Worm (Caenorhabditis elegans): ENCODE results near the gene srbc-68.

The srbc-68 gene

ce11 chrV:3535260-3535659, 11.2 kb downstream of the srbc-68 start, which contains the start of gene nhr-221:
TSS of gene nhr-221 (minus strand) at chrV:3535360.
- TF ChIP-seq Y79H2A.3 (GFP tag; conservative IDR thresholded peaks at IDR 0.05), result no peak
- TF ChIP-seq lin-54 (GFP tag; optimal IDR thresholded peaks at IDR 0.05), result no peak
- TF ChIP-seq mel-28 (tag; optimal IDR thresholded peaks at IDR 0.05; ENCODE audit: borderline replicate concordance), result no peak
- TF ChIP-seq mxl-1 (tag; optimal IDR thresholded peaks at IDR 0.05), result no peak
- no peak for TF ChIP-seq ceh-40 (GFP tag; IDR thresholded peaks at IDR 0.05)
- no peak for TF ChIP-seq Y56A3A.18 (GFP tag; IDR thresholded peaks at IDR 0.05)
- no peak for TF ChIP-seq ztf-6 (GFP tag; IDR thresholded peaks at IDR 0.05)
- TF ChIP-seq B0261.1 (tag; optimal IDR thresholded peaks at IDR 0.05), result no peak
- no peak for TF ChIP-seq snpc-3.4 (tag; optimal IDR thresholded peaks at IDR 0.05)
- TF ChIP-seq D2030.7 (GFP tag; IDR thresholded peaks at IDR 0.05), result no peak
- no peak for TF ChIP-seq C06A6.2 (GFP tag; conservative IDR thresholded peaks at IDR 0.05)
- TF ChIP-seq B0035.1 (tag; optimal IDR thresholded peaks at IDR 0.05), result no peak
- TF ChIP-seq lsl-1 (GFP tag; optimal IDR thresholded peaks at IDR 0.05), result no peak
- TF ChIP-seq dox-1 (GFP tag; IDR thresholded peaks at IDR 0.05), result no peak
- TF ChIP-seq bed-1 (GFP tag; IDR thresholded peaks at IDR 0.05), result no peak
- no peak for TF ChIP-seq bed-2 (GFP tag; IDR thresholded peaks at IDR 0.05)
- TF ChIP-seq ets-4 (GFP tag; optimal IDR thresholded peaks at IDR 0.05), result no peak
- TF ChIP-seq hsf-1 (GFP tag; IDR thresholded peaks at IDR 0.05), result no peak

DNA sequence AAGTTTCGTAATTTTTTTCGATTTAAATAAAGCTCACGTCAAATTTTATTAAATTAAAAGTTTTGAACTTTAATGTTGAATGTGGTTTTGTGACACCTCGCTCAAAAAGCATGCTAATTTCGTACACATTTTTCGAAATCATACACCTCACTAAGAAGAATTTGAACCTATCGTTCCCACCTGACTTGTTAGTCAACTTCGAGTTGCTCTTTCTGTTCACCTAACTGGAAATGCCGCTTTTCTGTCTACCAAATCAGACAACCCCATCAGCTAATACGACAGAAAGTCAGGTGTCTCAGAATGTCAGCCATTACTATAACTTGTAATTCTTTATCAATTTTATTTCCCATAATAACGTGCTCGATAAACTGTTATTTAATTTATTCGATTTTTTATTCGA, 16.0 kb downstream of the srbc-68 start, which contains the start of gene srbc-66:
Gene srbc-66 (plus strand): TSS at position 301 of the 400 bp plus-strand sequence.
- TF ChIP-seq C17E4.6 (GFP tag; IDR thresholded peaks at IDR 0.05) (no peak), F57C9.4 (tag; optimal IDR thresholded peaks at IDR 0.05) (no peak), sea-2 (GFP tag; IDR thresholded peaks at IDR 0.05) (no peak), hrde-1 (tag; optimal IDR thresholded peaks at IDR 0.05; ENCODE audit: borderline replicate concordance) (no peak), die-1 (tag; optimal IDR thresholded peaks at IDR 0.05) (no peak), B0035.1 (tag; optimal IDR thresholded peaks at IDR 0.05) (no peak), attf-3 (GFP tag; conservative IDR thresholded peaks at IDR 0.05) (no peak), nhr-120 (GFP tag; IDR thresholded peaks at IDR 0.05) (no peak), chd-7 (tag; optimal IDR thresholded peaks at IDR 0.05) (no peak), xnd-1 (tag; optimal IDR thresholded peaks at IDR 0.05) (no peak), somi-1 (GFP tag; optimal IDR thresholded peaks at IDR 0.05) (no peak)

DNA sequence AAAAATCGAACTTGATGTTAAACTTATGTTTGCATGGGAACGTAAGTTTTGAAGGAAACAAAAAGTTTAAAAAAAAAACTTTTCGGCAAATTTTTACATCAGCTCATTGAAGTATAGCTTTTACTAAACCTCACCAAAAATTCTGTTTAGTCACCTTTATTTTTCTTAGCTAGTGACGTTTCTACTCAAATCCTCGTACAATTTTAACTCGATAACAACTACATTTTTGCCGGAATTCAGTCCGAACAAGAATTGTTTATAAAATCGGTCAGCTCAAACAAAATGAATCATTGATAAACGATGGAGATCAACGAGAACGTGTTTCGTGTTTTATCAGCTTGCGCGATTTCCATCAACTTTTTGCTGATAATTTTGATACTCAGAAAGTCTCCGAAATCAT, 19.5 kb downstream of the srbc-68 start, which contains the start of gene str-260:
Gene str-260 (plus strand): TSS at position 301 of the 400 bp plus-strand sequence.
- TF ChIP-seq zfh-2 (GFP tag; conservative IDR thresholded peaks at IDR 0.05), result no peak
- TF ChIP-seq lsl-1 (GFP tag; optimal IDR thresholded peaks at IDR 0.05), result no peak
- TF ChIP-seq lin-26 (GFP tag; IDR thresholded peaks at IDR 0.05), result no peak
- TF ChIP-seq F33H1.4 (GFP tag; IDR thresholded peaks at IDR 0.05), result no peak
- TF ChIP-seq snpc-4 (GFP tag; optimal IDR thresholded peaks at IDR 0.05), result no peak
- TF ChIP-seq snpc-4 (tag; optimal IDR thresholded peaks at IDR 0.05), result no peak
- TF ChIP-seq ztf-28 (GFP tag; IDR thresholded peaks at IDR 0.05), result no peak
- TF ChIP-seq zim-3 (tag; optimal IDR thresholded peaks at IDR 0.05), result no peak
- no peak for TF ChIP-seq ekl-4 (GFP tag; IDR thresholded peaks at IDR 0.05)
- TF ChIP-seq mes-4 (tag; optimal IDR thresholded peaks at IDR 0.05), result no peak
- no peak for TF ChIP-seq akir-1 (GFP tag; optimal IDR thresholded peaks at IDR 0.05)
- no peak for TF ChIP-seq lag-1 (GFP tag; IDR thresholded peaks at IDR 0.05)
- TF ChIP-seq rpc-1 (optimal IDR thresholded peaks at IDR 0.05), result no peak
- TF ChIP-seq rpc-1 (tag; optimal IDR thresholded peaks at IDR 0.05), result no peak
- no peak for TF ChIP-seq hlh-12 (tag; optimal IDR thresholded peaks at IDR 0.05)
